Fruit fly (Drosophila melanogaster): ENCODE data around the gene stx.

The stx gene

DNA sequence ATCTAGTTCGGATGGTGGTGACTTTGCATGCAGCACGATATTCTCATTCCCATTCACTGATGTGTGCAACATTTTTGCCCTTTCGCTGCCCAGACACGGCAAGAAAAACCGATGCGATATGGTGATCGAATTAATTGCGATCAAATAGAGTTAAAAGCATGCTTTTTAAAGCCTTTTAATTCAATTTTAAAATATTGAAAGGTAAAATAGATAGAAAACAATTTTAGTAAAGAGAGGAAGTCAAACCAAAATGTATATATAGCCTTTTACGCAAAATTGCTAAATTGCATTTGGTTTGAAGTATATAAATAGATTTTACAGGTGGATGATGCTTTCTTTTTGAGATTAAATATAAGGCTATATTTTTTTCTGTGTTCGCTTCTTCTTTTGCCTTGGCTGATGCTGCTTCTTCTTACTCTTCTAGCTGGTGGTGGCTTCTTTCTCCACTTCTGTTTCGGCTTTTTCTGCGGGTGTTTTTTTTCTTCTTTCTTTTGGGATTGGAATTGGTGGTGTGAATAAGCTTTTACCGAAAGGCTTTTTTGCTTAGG is 3.7 kb downstream of the stx start (continued):
- TF ChIP-seq slou (GFP tag; optimal IDR thresholded peaks at IDR 0.05) (peak; percentile 24), CG7839 (tag; optimal IDR thresholded peaks at IDR 0.05) (peak; percentile 65), CG10979 (tag; optimal IDR thresholded peaks at IDR 0.05) (peak; percentile 43), sens (GFP tag) (peak; percentile 67), odd (GFP tag; optimal IDR thresholded peaks at IDR 0.05) (no peak), CG1602 (GFP tag; optimal IDR thresholded peaks at IDR 0.05) (no peak), prd (optimal IDR thresholded peaks at IDR 0.05) (no peak), prd (GFP tag; IDR thresholded peaks at IDR 0.05) (0 out of 3 replicates have a peak, but pooled peaks have one; percentile 24), CG5180 (GFP tag; optimal IDR thresholded peaks at IDR 0.05) (peak; percentile 3), Blimp-1 (GFP tag; optimal IDR thresholded peaks at IDR 0.05) (peak; percentile 20), CG9817 (tag; optimal IDR thresholded peaks at IDR 0.05) (no peak), knrl (GFP tag; IDR thresholded peaks at IDR 0.05; ENCODE audit: partially characterized antibody) (no peak), phol (tag; optimal IDR thresholded peaks at IDR 0.05) (peak; percentile 27), nmo (GFP tag; optimal IDR thresholded peaks at IDR 0.05) (peak; percentile 72), CG17829 (tag; optimal IDR thresholded peaks at IDR 0.05) (peak; percentile 51), dmrt11E (tag; optimal IDR thresholded peaks at IDR 0.05) (no peak)

DNA sequence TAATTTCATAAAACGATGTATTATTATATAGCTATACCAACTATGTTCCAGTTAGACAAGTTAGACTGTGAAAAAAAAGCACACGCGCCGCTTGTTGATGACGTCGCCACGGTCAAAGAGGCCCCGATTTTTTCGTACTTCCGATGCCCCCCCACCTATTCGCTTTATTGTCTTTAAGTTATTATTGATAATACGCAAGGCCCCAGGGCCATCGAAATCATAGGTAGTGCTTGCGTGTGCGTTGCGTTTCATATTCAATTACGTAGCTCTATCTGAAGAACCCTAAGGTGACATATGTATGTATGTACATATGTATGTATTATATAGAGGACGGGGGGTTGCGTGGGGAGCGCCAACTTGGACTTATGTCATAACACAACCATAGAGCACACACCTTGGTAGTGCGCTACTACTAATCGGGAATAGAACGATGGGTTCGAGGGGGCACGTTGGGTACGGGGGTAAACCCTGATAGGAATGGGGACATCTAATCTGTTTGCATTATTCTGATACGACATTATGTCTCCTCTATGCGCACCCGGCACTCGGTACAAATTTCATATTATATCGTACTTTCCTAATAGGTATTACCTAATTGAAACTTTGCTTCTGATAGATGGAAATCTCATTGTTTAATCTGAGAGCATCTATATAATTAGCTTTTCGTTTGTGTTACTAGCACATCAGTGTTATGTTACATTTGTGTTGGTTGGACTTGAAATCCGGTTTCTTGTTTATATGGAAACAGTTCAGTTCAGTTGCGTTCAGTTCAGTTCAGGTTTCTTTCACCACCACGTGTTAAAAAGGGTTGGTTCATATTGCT is 4.9 kb downstream of the stx start:
- TF ChIP-seq CG7556 (GFP tag; optimal IDR thresholded peaks at IDR 0.05) (no peak), croc (GFP tag; conservative IDR thresholded peaks at IDR 0.05) (no peak), kni (GFP tag; optimal IDR thresholded peaks at IDR 0.05) (no peak), HLH4C (GFP tag; IDR thresholded peaks at IDR 0.05; ENCODE audit: partially characterized antibody) (no peak), bcd (GFP tag; optimal IDR thresholded peaks at IDR 0.05) (no peak), Atf-2 (GFP tag; optimal IDR thresholded peaks at IDR 0.05) (no peak), CG13775 (GFP tag; optimal IDR thresholded peaks at IDR 0.05) (no peak), pfk (GFP tag; optimal IDR thresholded peaks at IDR 0.05) (no peak), kay (GFP tag; optimal IDR thresholded peaks at IDR 0.05) (no peak), ranshi (GFP tag; IDR thresholded peaks at IDR 0.05) (no peak; the same call in 1 of the 2 replicates), D (optimal IDR thresholded peaks at IDR 0.05) (no peak), D (GFP tag; optimal IDR thresholded peaks at IDR 0.05) (no peak), emc (GFP tag; optimal IDR thresholded peaks at IDR 0.05) (no peak), CG8359 (GFP tag; optimal IDR thresholded peaks at IDR 0.05; ENCODE audit: borderline replicate concordance) (no peak), Ravus (GFP tag; IDR thresholded peaks at IDR 0.05) (no peak), Poxn (GFP tag; IDR thresholded peaks at IDR 0.05) (no peak), gro (GFP tag; optimal IDR thresholded peaks at IDR 0.05) (no peak), CG1602 (GFP tag; optimal IDR thresholded peaks at IDR 0.05) (no peak), z (GFP tag; IDR thresholded peaks at IDR 0.05) (no peak), CG12071 (GFP tag; optimal IDR thresholded peaks at IDR 0.05) (no peak), Aef1 (GFP tag; IDR thresholded peaks at IDR 0.05) (no peak), HLHmδ (GFP tag; optimal IDR thresholded peaks at IDR 0.05) (no peak), CG8765 (GFP tag; IDR thresholded peaks at IDR 0.05) (no peak), GATAe (GFP tag; conservative IDR thresholded peaks at IDR 0.05) (peak; percentile 90), ac (GFP tag; optimal IDR thresholded peaks at IDR 0.05) (no peak), CG4820 (GFP tag; optimal IDR thresholded peaks at IDR 0.05) (no peak), CG1603 (tag; optimal IDR thresholded peaks at IDR 0.05) (no peak), Jarid2 (GFP tag; optimal IDR thresholded peaks at IDR 0.05) (no peak), CG17802 (tag; optimal IDR thresholded peaks at IDR 0.05) (no peak), wdn (GFP tag; IDR thresholded peaks at IDR 0.05) (no peak), grn (GFP tag; optimal IDR thresholded peaks at IDR 0.05) (peak; percentile 89), PHDP (tag; optimal IDR thresholded peaks at IDR 0.05) (no peak), onecut (GFP tag; IDR thresholded peaks at IDR 0.05) (no peak), Ptx1 (GFP tag; IDR thresholded peaks at IDR 0.05) (no peak)

Data from whole organism, embryonic.